Fruit fly (Drosophila melanogaster) whole organism, embryonic: ENCODE results near the gene Cyp12a4.

Experiments used
- Adf1 ChIP-seq: fragments of 200-800 bp; sonication (Bioruptor generic); IDR thresholded peaks from 2 replicates; pipeline ENCODE4 v1.3.6; 2022; ENCODE audit warnings: missing biosample characterization, missing genetic modification characterization
- Atf3 ChIP-seq: fragments of 200-800 bp; sonication (Bioruptor generic); optimal IDR thresholded peaks from 3 replicates; lab custom pipeline; 2016; ENCODE audit warnings: missing biosample characterization, missing genetic modification characterization
- Bgb ChIP-seq: fragments of 200-800 bp; sonication (Bioruptor generic); IDR thresholded peaks from 2 replicates; pipeline ENCODE4 v1.3.6; 2022; ENCODE audit warnings: missing biosample characterization, missing genetic modification characterization; ENCODE audit not compliant: partially characterized antibody
- CG13775 ChIP-seq: fragments of 200-800 bp; sonication (Bioruptor generic); optimal IDR thresholded peaks from 3 replicates; lab custom pipeline; 2017; ENCODE audit warnings: missing biosample characterization, mild to moderate bottlenecking, missing genetic modification characterization
- CG14014 ChIP-seq: fragments of 200-800 bp; sonication (Bioruptor generic); IDR thresholded peaks from 2 replicates; pipeline ENCODE4 v1.3.6; 2022; ENCODE audit warnings: missing biosample characterization, missing genetic modification characterization
- CG15011 ChIP-seq: fragments of 200-800 bp; sonication (Bioruptor generic); optimal IDR thresholded peaks from 3 replicates; lab custom pipeline; 2018; ENCODE audit warnings: missing biosample characterization, mild to moderate bottlenecking, missing genetic modification characterization
- CG15479 ChIP-seq: fragments of 200-800 bp; sonication (Bioruptor generic); optimal IDR thresholded peaks from 3 replicates; lab custom pipeline; 2019; ENCODE audit warnings: missing biosample characterization, mild to moderate bottlenecking, missing genetic modification characterization, moderate library complexity
- CG15514 ChIP-seq: fragments of 200-800 bp; sonication (Bioruptor generic); optimal IDR thresholded peaks from 3 replicates; lab custom pipeline; 2017; ENCODE audit warnings: missing biosample characterization, missing genetic modification characterization, mild to moderate bottlenecking, moderate library complexity, missing genetic modification reagents
- CG16779 ChIP-seq: fragments of 200-800 bp; sonication (Bioruptor generic); IDR thresholded peaks from 2 replicates; pipeline ENCODE4 v1.3.6; 2022; ENCODE audit warnings: missing biosample characterization, missing genetic modification characterization
- CG18262 ChIP-seq: fragments of 200-800 bp; optimal IDR thresholded peaks from 3 replicates; lab custom pipeline; 2019; ENCODE audit warnings: missing biosample characterization, mild to moderate bottlenecking, missing genetic modification characterization, moderate library complexity
- CG1832 ChIP-seq: fragments of 200-800 bp; sonication (Bioruptor generic); optimal IDR thresholded peaks from 2 replicates; lab custom pipeline; 2017; ENCODE audit warnings: missing biosample characterization, mild to moderate bottlenecking, missing genetic modification characterization, inconsistent platforms
- CG18476 ChIP-seq: fragments of 200-800 bp; sonication (Bioruptor generic); optimal IDR thresholded peaks from 2 replicates; lab custom pipeline; 2016; ENCODE audit warnings: missing biosample characterization, mild to moderate bottlenecking, missing genetic modification characterization
- CG2712 ChIP-seq: fragments of 200-800 bp; optimal IDR thresholded peaks from 3 replicates; lab custom pipeline; 2019; ENCODE audit warnings: missing biosample characterization, mild to moderate bottlenecking, missing genetic modification characterization, moderate library complexity
- CG32767 ChIP-seq: fragments of 200-800 bp; sonication (Bioruptor generic); IDR thresholded peaks from 2 replicates; pipeline ENCODE4 v1.3.6; 2022; ENCODE audit warnings: missing biosample characterization, missing genetic modification characterization
- CG4404 ChIP-seq: fragments of 200-800 bp; sonication (Bioruptor generic); IDR thresholded peaks from 2 replicates; pipeline ENCODE4 v1.3.6; 2022; ENCODE audit warnings: missing biosample characterization, missing genetic modification characterization
- CG6813 ChIP-seq: fragments of 200-800 bp; sonication (Bioruptor generic); optimal IDR thresholded peaks from 2 replicates; lab custom pipeline; 2017; ENCODE audit warnings: missing biosample characterization, missing genetic modification characterization, mild to moderate bottlenecking, moderate library complexity, missing genetic modification reagents
- CG8359 ChIP-seq: fragments of 200-800 bp; sonication (Bioruptor generic); optimal IDR thresholded peaks from 2 replicates; lab custom pipeline; 2017; ENCODE audit warnings: missing biosample characterization, mild to moderate bottlenecking, missing genetic modification characterization, borderline replicate concordance
- CG8924 ChIP-seq: fragments of 200-800 bp; optimal IDR thresholded peaks from 3 replicates; lab custom pipeline; 2019; ENCODE audit warnings: missing biosample characterization, mild to moderate bottlenecking, missing genetic modification characterization, moderate library complexity
- Drgx ChIP-seq: fragments of 200-800 bp; sonication (Bioruptor generic); IDR thresholded peaks from 2 replicates; pipeline ENCODE4 v1.3.6; 2022; ENCODE audit warnings: missing biosample characterization, missing genetic modification characterization
- H2.0 ChIP-seq: fragments of 200-800 bp; sonication (Bioruptor generic); IDR thresholded peaks from 2 replicates; pipeline ENCODE4 v1.3.6; 2022; ENCODE audit warnings: missing biosample characterization, missing genetic modification characterization
- HLH54F ChIP-seq: fragments of 200-800 bp; sonication (Bioruptor generic); optimal IDR thresholded peaks from 3 replicates; lab custom pipeline; 2016; ENCODE audit warnings: missing biosample characterization, missing genetic modification characterization
- Max ChIP-seq: fragments of 200-800 bp; sonication (Bioruptor generic); optimal IDR thresholded peaks from 2 replicates; lab custom pipeline; 2016; ENCODE audit warnings: missing biosample characterization, mild to moderate bottlenecking, missing genetic modification characterization
- Med ChIP-seq: fragments of 200-800 bp; sonication (Bioruptor generic); peaks from one replicate; lab custom pipeline; 2016; ENCODE audit warnings: missing biosample characterization, missing genetic modification characterization, mild to moderate bottlenecking, inconsistent platforms, moderate library complexity
- Nf-YB ChIP-seq: fragments of 200-800 bp; sonication (Bioruptor generic); optimal IDR thresholded peaks from 3 replicates; lab custom pipeline; 2019; ENCODE audit warnings: missing biosample characterization, mild to moderate bottlenecking, missing genetic modification characterization, moderate library complexity
- PHDP ChIP-seq: fragments of 200-800 bp; sonication (Bioruptor generic); optimal IDR thresholded peaks from 3 replicates; lab custom pipeline; 2018; ENCODE audit warnings: missing biosample characterization, mild to moderate bottlenecking, missing genetic modification characterization, moderate library complexity
- Ssrp ChIP-seq: fragments of 200-800 bp; sonication (Bioruptor generic); optimal IDR thresholded peaks from 2 replicates; lab custom pipeline; 2018; ENCODE audit warnings: missing biosample characterization, mild to moderate bottlenecking, missing genetic modification characterization, moderate library complexity
- Trl ChIP-seq, 3 experiments: fragments of >200 bp in 2 of 3; fragments of 200-800 bp in 1 of 3; sonication (Bioruptor generic) in 1 of 3; optimal IDR thresholded peaks; 2 replicates in 1 of 3; 3 replicates in 2 of 3; lab custom pipeline; 2016 to 2017; ENCODE audit warnings: missing biosample characterization in 1 of 3, missing genetic modification characterization in 1 of 3
- abd-A ChIP-seq: fragments of 200-800 bp; sonication (Bioruptor generic); optimal IDR thresholded peaks from 3 replicates; lab custom pipeline; 2019; ENCODE audit warnings: missing biosample characterization, mild to moderate bottlenecking, missing genetic modification characterization, moderate library complexity
- ci ChIP-seq: fragments of 200-800 bp; sonication (Bioruptor generic); IDR thresholded peaks from 3 replicates; pipeline ENCODE4 v1.3.6; 2022; ENCODE audit warnings: missing biosample characterization, missing genetic modification characterization
- corto ChIP-seq: fragments of 200-800 bp; sonication (Bioruptor generic); optimal IDR thresholded peaks from 2 replicates; lab custom pipeline; 2016; ENCODE audit warnings: missing biosample characterization, mild to moderate bottlenecking, missing genetic modification characterization, moderate library complexity
- croc ChIP-seq: fragments of 200-800 bp; sonication (Bioruptor generic); conservative IDR thresholded peaks from 3 replicates; pipeline ENCODE4 v1.3.6; 2022; ENCODE audit warnings: missing biosample characterization, missing genetic modification characterization
- dmrt99B ChIP-seq: fragments of 200-800 bp; sonication (Bioruptor generic); optimal IDR thresholded peaks from 2 replicates; lab custom pipeline; 2018; ENCODE audit warnings: missing biosample characterization, mild to moderate bottlenecking, missing genetic modification characterization, moderate library complexity
- esg ChIP-seq: fragments of 200-800 bp; sonication (Bioruptor generic); conservative IDR thresholded peaks from 2 replicates; pipeline ENCODE4 v1.3.6; 2022; ENCODE audit warnings: missing biosample characterization, missing genetic modification characterization
- fd102C ChIP-seq: fragments of 200-800 bp; sonication (Bioruptor generic); optimal IDR thresholded peaks from 2 replicates; lab custom pipeline; 2018; ENCODE audit warnings: missing biosample characterization, mild to moderate bottlenecking, missing genetic modification characterization, moderate library complexity
- ftz-f1 ChIP-seq: fragments of 200-800 bp; sonication (Bioruptor generic); optimal IDR thresholded peaks from 2 replicates; lab custom pipeline; 2016; ENCODE audit warnings: missing biosample characterization, missing genetic modification characterization
- hbn ChIP-seq: fragments of 200-800 bp; sonication (Bioruptor generic); IDR thresholded peaks from 2 replicates; pipeline ENCODE4 v1.3.6; 2022; ENCODE audit warnings: missing biosample characterization, missing genetic modification characterization; ENCODE audit not compliant: partially characterized antibody
- insv ChIP-seq, 2 experiments: fragments of 200-800 bp; sonication (Bioruptor generic); optimal IDR thresholded peaks; 3 replicates each; lab custom pipeline; 2016 to 2018; ENCODE audit warnings: missing biosample characterization in 2 of 2, missing genetic modification characterization in 2 of 2
- mirr ChIP-seq: fragments of 200-800 bp; sonication (Bioruptor generic); optimal IDR thresholded peaks from 3 replicates; lab custom pipeline; 2018; ENCODE audit warnings: missing biosample characterization, mild to moderate bottlenecking, missing genetic modification characterization
- oc ChIP-seq: fragments of 200-800 bp; sonication (Bioruptor generic); optimal IDR thresholded peaks from 2 replicates; lab custom pipeline; 2018; ENCODE audit warnings: missing biosample characterization, mild to moderate bottlenecking, missing genetic modification characterization, moderate library complexity
- odd ChIP-seq: fragments of 200-800 bp; sonication (Bioruptor generic); optimal IDR thresholded peaks from 2 replicates; lab custom pipeline; 2017; ENCODE audit warnings: missing biosample characterization, mild to moderate bottlenecking, missing genetic modification characterization
- org-1 ChIP-seq: fragments of 200-800 bp; sonication (Bioruptor generic); optimal IDR thresholded peaks from 2 replicates; lab custom pipeline; 2017; ENCODE audit warnings: missing biosample characterization, missing genetic modification characterization
- ranshi ChIP-seq: fragments of 200-800 bp; sonication (Bioruptor generic); IDR thresholded peaks from 2 replicates; pipeline ENCODE4 v1.3.6; 2022; ENCODE audit warnings: missing biosample characterization, missing genetic modification characterization
- sob ChIP-seq: fragments of 200-800 bp; sonication (Bioruptor generic); IDR thresholded peaks from 2 replicates; pipeline ENCODE4 v1.3.6; 2022; ENCODE audit warnings: missing biosample characterization, missing genetic modification characterization
- sr ChIP-seq: fragments of 200-800 bp; sonication (Bioruptor generic); IDR thresholded peaks from 3 replicates; pipeline ENCODE4 v1.3.6; 2022; ENCODE audit warnings: missing biosample characterization, missing genetic modification characterization
- stc ChIP-seq: fragments of 200-800 bp; sonication (Bioruptor generic); IDR thresholded peaks from 2 replicates; pipeline ENCODE4 v1.3.6; 2022; ENCODE audit warnings: missing biosample characterization, missing genetic modification characterization
- unc-4 ChIP-seq: fragments of 200-800 bp; sonication (Bioruptor generic); IDR thresholded peaks from 2 replicates; pipeline ENCODE4 v1.3.6; 2022; ENCODE audit warnings: missing biosample characterization, missing genetic modification characterization; ENCODE audit not compliant: partially characterized antibody
- wek ChIP-seq: fragments of 200-800 bp; sonication (Bioruptor generic); optimal IDR thresholded peaks from 3 replicates; lab custom pipeline; 2018; ENCODE audit warnings: missing biosample characterization, mild to moderate bottlenecking, missing genetic modification characterization, moderate library complexity

Cyp12a4 gene

DNA sequence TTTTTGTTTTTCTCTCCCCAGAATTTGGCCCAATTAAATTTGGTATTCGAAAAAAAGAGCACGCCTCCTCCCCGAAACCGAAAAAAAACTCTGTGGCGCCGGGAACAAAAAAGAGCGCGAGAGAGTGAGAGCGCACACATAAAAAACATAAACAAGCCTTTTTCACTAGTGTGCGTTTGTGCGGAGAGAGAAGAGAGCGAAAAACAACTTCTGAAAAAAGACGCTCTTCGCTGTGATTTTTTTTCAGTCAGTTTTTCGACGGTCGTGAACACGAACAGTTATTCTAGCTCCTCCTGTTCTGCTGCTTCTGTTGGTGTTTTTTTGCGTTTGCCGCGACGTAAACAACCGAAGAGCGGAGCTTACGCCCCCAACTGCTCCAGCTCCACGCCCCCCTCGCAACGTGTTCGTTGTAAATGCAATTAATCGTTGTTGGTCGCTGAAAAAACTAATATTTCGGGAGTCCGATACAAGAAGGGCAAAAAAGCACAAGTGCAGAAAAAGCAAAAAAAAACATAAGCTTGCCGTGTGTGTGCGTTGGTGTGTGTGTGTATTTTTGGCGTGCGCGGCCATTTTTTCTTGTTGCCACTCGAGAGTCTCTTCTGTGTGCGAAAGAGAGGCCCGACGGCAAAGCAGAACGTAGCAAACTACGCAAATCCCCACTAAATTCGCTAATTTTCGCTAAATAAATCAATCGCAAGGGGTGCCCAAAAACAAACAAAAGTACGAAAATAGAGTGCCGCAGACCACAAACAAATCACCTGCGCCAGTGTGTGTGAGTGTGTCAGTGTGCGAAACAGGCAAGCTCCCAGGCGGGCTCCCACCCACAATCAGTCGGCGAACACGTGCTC, 29.2 kb downstream of the Cyp12a4 start, which contains the start of gene sqz:
sqz (plus strand) TSS at position 240 of the 848 bp plus-strand sequence.
- TF ChIP-seq CG8359 (no peak), CG15011 (no peak), corto (GFP tag; lab: Kevin White, UChicago) (peak; percentile 79), ranshi (GFP tag; lab: Robert Waterston, UW) (peak; percentile 23; the same call in 1 of the 2 replicates), CG16779 (GFP tag; lab: Robert Waterston, UW) (no peak), Adf1 (GFP tag; lab: Robert Waterston, UW) (peak; percentile 47; the same call in 1 of the 2 replicates), croc (no peak), CG32767 (GFP tag; lab: Robert Waterston, UW) (peak; percentile 60; the same call in 1 of the 2 replicates), org-1 (GFP tag; lab: Kevin White, UChicago) (no peak), oc (peak; percentile 11), CG6813 (peak; percentile 39), hbn (GFP tag; lab: Robert Waterston, UW) (peak; percentile 45; the same call in 1 of the 2 replicates), abd-A (tag; lab: Kevin White, UChicago) (peak; percentile 68), sr (no peak; the same call in 2 of the 3 replicates), CG14014 (GFP tag; lab: Robert Waterston, UW) (peak; percentile 5; the same call in 1 of the 2 replicates), insv (GFP tag; optimal IDR thresholded peaks at IDR 0.05; lab: Kevin White, UChicago) (no peak), dmrt99B (tag; lab: Kevin White, UChicago) (no peak), Nf-YB (GFP tag; lab: Kevin White, UChicago) (peak; percentile 62), CG1832 (peak; percentile 27), mirr (GFP tag; lab: Kevin White, UChicago) (peak; percentile 24), CG2712 (tag; lab: Kevin White, UChicago) (peak; percentile 4), odd (GFP tag; lab: Kevin White, UChicago) (peak; percentile 26), Ssrp (tag; lab: Kevin White, UChicago) (no peak), CG18262 (tag; lab: Kevin White, UChicago) (peak; percentile 0), esg (no peak), ftz-f1 (GFP tag; lab: Kevin White, UChicago) (no peak), PHDP (tag; lab: Kevin White, UChicago) (peak; percentile 18), Bgb (GFP tag; lab: Robert Waterston, UW) (peak; percentile 45), Trl (optimal IDR thresholded peaks at IDR 0.05; lab: Kevin White, UChicago) (peak; percentile 98), Trl (GFP tag; optimal IDR thresholded peaks at IDR 0.05; lab: Kevin White, UChicago) (peak; percentile 79), CG15514 (GFP tag; lab: Kevin White, UChicago) (peak; percentile 30), stc (GFP tag; lab: Robert Waterston, UW) (peak; percentile 30; the same call in 1 of the 2 replicates), Drgx (GFP tag; lab: Robert Waterston, UW) (peak; percentile 79), CG8924 (tag; lab: Kevin White, UChicago) (peak; percentile 45), HLH54F (GFP tag; lab: Kevin White, UChicago) (no peak), CG18476 (no peak), wek (GFP tag; lab: Kevin White, UChicago) (peak; percentile 2), CG4404 (GFP tag; lab: Robert Waterston, UW) (no peak), ci (GFP tag; lab: Robert Waterston, UW) (peak; percentile 84), CG15479 (GFP tag; lab: Kevin White, UChicago) (no peak), sob (GFP tag; lab: Robert Waterston, UW) (peak; percentile 43; the same call in 1 of the 2 replicates), CG13775 (GFP tag; lab: Kevin White, UChicago) (peak; percentile 12), unc-4 (GFP tag; lab: Robert Waterston, UW) (peak; percentile 50; the same call in 1 of the 2 replicates), Med (GFP tag; lab: Kevin White, UChicago) (peak; percentile 78), Atf3 (GFP tag; lab: Kevin White, UChicago) (no peak), Max (GFP tag; lab: Kevin White, UChicago) (no peak), H2.0 (GFP tag; lab: Robert Waterston, UW) (no peak), fd102C (GFP tag; lab: Kevin White, UChicago) (no peak)
